Fruit fly (Drosophila melanogaster) whole organism, embryonic: ENCODE measurements around the gene Rbfox1.

ENCODE experiments used
- ATbp ChIP-seq: fragments of 200-800 bp; sonication (Bioruptor generic); optimal IDR thresholded peaks from 2 replicates; lab custom pipeline; 2017; ENCODE audit warnings: missing biosample characterization, mild to moderate bottlenecking, missing genetic modification characterization, missing genetic modification reagents
- Awh ChIP-seq: fragments of 200-800 bp; sonication (Bioruptor generic); IDR thresholded peaks from 2 replicates; pipeline ENCODE4, ENCODE4 v1.3.6; 2022; ENCODE audit warnings: missing biosample characterization, missing genetic modification characterization
- B-H1 ChIP-seq: fragments of 200-800 bp; sonication (Bioruptor generic); IDR thresholded peaks from 3 replicates; pipeline ENCODE4 v1.3.6; 2022; ENCODE audit warnings: missing biosample characterization, missing genetic modification characterization
- CG10979 ChIP-seq: fragments of 200-800 bp; sonication (Bioruptor generic); optimal IDR thresholded peaks from 2 replicates; lab custom pipeline; 2018; ENCODE audit warnings: missing biosample characterization, mild to moderate bottlenecking, missing genetic modification characterization, moderate library complexity
- CG12942 ChIP-seq: fragments of 200-800 bp; sonication (Bioruptor generic); optimal IDR thresholded peaks from 3 replicates; lab custom pipeline; 2016; ENCODE audit warnings: missing biosample characterization, missing genetic modification characterization
- CG15073 ChIP-seq: fragments of 200-800 bp; sonication (Bioruptor generic); optimal IDR thresholded peaks from 2 replicates; lab custom pipeline; 2016; ENCODE audit warnings: missing biosample characterization, missing genetic modification characterization
- CG15601 ChIP-seq: fragments of 200-800 bp; sonication (Bioruptor generic); optimal IDR thresholded peaks from 3 replicates; lab custom pipeline; 2019; ENCODE audit warnings: missing biosample characterization, mild to moderate bottlenecking, missing genetic modification characterization, moderate library complexity
- CG30020 ChIP-seq: fragments of 200-800 bp; optimal IDR thresholded peaks from 2 replicates; lab custom pipeline; 2019; ENCODE audit warnings: missing biosample characterization, mild to moderate bottlenecking, missing genetic modification characterization, moderate library complexity
- CG4282 ChIP-seq: fragments of 200-800 bp; sonication (Bioruptor generic); optimal IDR thresholded peaks from 2 replicates; lab custom pipeline; 2016; ENCODE audit warnings: missing biosample characterization, missing genetic modification characterization
- CG7556 ChIP-seq: fragments of 200-800 bp; sonication (Bioruptor generic); optimal IDR thresholded peaks from 2 replicates; lab custom pipeline; 2017; ENCODE audit warnings: missing biosample characterization, mild to moderate bottlenecking, missing genetic modification characterization
- CG8765 ChIP-seq: fragments of 200-800 bp; sonication (Bioruptor generic); IDR thresholded peaks from 2 replicates; pipeline ENCODE4 v1.3.6; 2022; ENCODE audit warnings: missing biosample characterization, missing genetic modification characterization
- CG9727 ChIP-seq: fragments of 200-800 bp; sonication (Bioruptor generic); optimal IDR thresholded peaks from 3 replicates; lab custom pipeline; 2017; ENCODE audit warnings: missing biosample characterization, mild to moderate bottlenecking, missing genetic modification characterization
- D ChIP-seq, 2 experiments: fragments of 200-800 bp in 1 of 2; fragments of >200 bp in 1 of 2; sonication (Bioruptor generic) in 1 of 2; optimal IDR thresholded peaks; 2 replicates in 1 of 2; 3 replicates in 1 of 2; lab custom pipeline; 2017; ENCODE audit warnings: mild to moderate bottlenecking in 1 of 2, missing biosample characterization in 1 of 2, missing genetic modification characterization in 1 of 2, missing genetic modification reagents in 1 of 2
- D19A ChIP-seq: fragments of 200-800 bp; optimal IDR thresholded peaks from 3 replicates; lab custom pipeline; 2019; ENCODE audit warnings: missing biosample characterization, mild to moderate bottlenecking, missing genetic modification characterization, moderate library complexity
- Dip3 ChIP-seq: fragments of 200-800 bp; sonication (Bioruptor generic); optimal IDR thresholded peaks from 3 replicates; lab custom pipeline; 2016; ENCODE audit warnings: missing biosample characterization, missing genetic modification characterization
- Drgx ChIP-seq: fragments of 200-800 bp; sonication (Bioruptor generic); IDR thresholded peaks from 2 replicates; pipeline ENCODE4 v1.3.6; 2022; ENCODE audit warnings: missing biosample characterization, missing genetic modification characterization
- Ets65A ChIP-seq: fragments of 200-800 bp; sonication (Bioruptor generic); peaks from one replicate; lab custom pipeline; 2016; ENCODE audit warnings: missing biosample characterization, missing genetic modification characterization
- Hsf ChIP-seq: fragments of 200-800 bp; sonication (Bioruptor generic); optimal IDR thresholded peaks from 3 replicates; lab custom pipeline; 2016; ENCODE audit warnings: missing biosample characterization, missing genetic modification characterization
- Mad ChIP-seq: fragments of 200-800 bp; sonication (Bioruptor generic); optimal IDR thresholded peaks from 2 replicates; lab custom pipeline; 2016; ENCODE audit warnings: missing biosample characterization, missing genetic modification characterization
- Opbp ChIP-seq: fragments of 200-800 bp; sonication (Bioruptor generic); IDR thresholded peaks from 3 replicates; pipeline ENCODE4 v1.3.6; 2022; ENCODE audit warnings: missing biosample characterization, missing genetic modification characterization; ENCODE audit not compliant: partially characterized antibody
- PHDP ChIP-seq: fragments of 200-800 bp; sonication (Bioruptor generic); optimal IDR thresholded peaks from 3 replicates; lab custom pipeline; 2018; ENCODE audit warnings: missing biosample characterization, mild to moderate bottlenecking, missing genetic modification characterization, moderate library complexity
- Scr ChIP-seq: fragments of 200-800 bp; sonication (Bioruptor generic); IDR thresholded peaks from 2 replicates; pipeline ENCODE4 v1.3.6; 2022; ENCODE audit warnings: missing biosample characterization, missing genetic modification characterization; ENCODE audit not compliant: partially characterized antibody
- Spps ChIP-seq: fragments of 200-800 bp; sonication (Bioruptor generic); optimal IDR thresholded peaks from 2 replicates; lab custom pipeline; 2018; ENCODE audit warnings: missing biosample characterization, mild to moderate bottlenecking, missing genetic modification characterization
- bsh ChIP-seq, 2 experiments: fragments of 200-800 bp; sonication (Bioruptor generic); optimal IDR thresholded peaks; 2 replicates each; lab custom pipeline; 2017 to 2018; ENCODE audit warnings: mild to moderate bottlenecking in 2 of 2, missing biosample characterization in 2 of 2, missing genetic modification characterization in 2 of 2, moderate library complexity in 1 of 2
- caup ChIP-seq: fragments of 200-800 bp; sonication (Bioruptor generic); optimal IDR thresholded peaks from 3 replicates; lab custom pipeline; 2017; ENCODE audit warnings: missing biosample characterization, mild to moderate bottlenecking, missing genetic modification characterization, moderate library complexity; ENCODE audit not compliant: severe bottlenecking
- croc ChIP-seq: fragments of 200-800 bp; sonication (Bioruptor generic); conservative IDR thresholded peaks from 3 replicates; pipeline ENCODE4 v1.3.6; 2022; ENCODE audit warnings: missing biosample characterization, missing genetic modification characterization
- crol ChIP-seq: fragments of 200-800 bp; sonication (Bioruptor generic); IDR thresholded peaks from 2 replicates; pipeline ENCODE4 v1.3.6; 2022; ENCODE audit warnings: missing biosample characterization, missing genetic modification characterization
- fd102C ChIP-seq: fragments of 200-800 bp; sonication (Bioruptor generic); optimal IDR thresholded peaks from 2 replicates; lab custom pipeline; 2018; ENCODE audit warnings: missing biosample characterization, mild to moderate bottlenecking, missing genetic modification characterization, moderate library complexity
- lilli ChIP-seq: fragments of 200-800 bp; sonication (Bioruptor generic); optimal IDR thresholded peaks from 3 replicates; lab custom pipeline; 2016; ENCODE audit warnings: missing biosample characterization, missing genetic modification characterization
- nmo ChIP-seq: fragments of 200-800 bp; sonication (Bioruptor generic); optimal IDR thresholded peaks from 2 replicates; lab custom pipeline; 2018; ENCODE audit warnings: missing biosample characterization, mild to moderate bottlenecking, missing genetic modification characterization, moderate library complexity
- repo ChIP-seq: fragments of 200-800 bp; sonication (Bioruptor generic); optimal IDR thresholded peaks from 2 replicates; lab custom pipeline; 2016; ENCODE audit warnings: missing biosample characterization, missing genetic modification characterization
- schlank ChIP-seq: fragments of 200-800 bp; sonication (Bioruptor generic); optimal IDR thresholded peaks from 2 replicates; lab custom pipeline; 2018; ENCODE audit warnings: missing biosample characterization, mild to moderate bottlenecking, missing genetic modification characterization
- tgo ChIP-seq: fragments of 200-800 bp; sonication (Bioruptor generic); IDR thresholded peaks from 3 replicates; pipeline ENCODE4 v1.3.6; 2022; ENCODE audit warnings: missing biosample characterization, missing genetic modification characterization
- tna ChIP-seq: fragments of 200-800 bp; sonication (Bioruptor generic); IDR thresholded peaks from 2 replicates; pipeline ENCODE4 v1.3.6; 2022; ENCODE audit warnings: missing biosample characterization, missing genetic modification characterization; ENCODE audit not compliant: partially characterized antibody
- ttk ChIP-seq: fragments of 200-800 bp; sonication (Bioruptor generic); IDR thresholded peaks from 2 replicates; pipeline ENCODE4 v2.1.2; 2022; ENCODE audit warnings: missing biosample characterization, missing genetic modification characterization
- vvl ChIP-seq: fragments of 200-800 bp; sonication (Bioruptor generic); IDR thresholded peaks from 2 replicates; pipeline ENCODE4 v1.3.6; 2022; ENCODE audit warnings: missing biosample characterization, missing genetic modification characterization
- wek ChIP-seq: fragments of 200-800 bp; sonication (Bioruptor generic); optimal IDR thresholded peaks from 3 replicates; lab custom pipeline; 2018; ENCODE audit warnings: missing biosample characterization, mild to moderate bottlenecking, missing genetic modification characterization, moderate library complexity

Rbfox1 gene

dm6 chr3L:10536297-10536696 lies 55.1 kb downstream of the Rbfox1 start (continued):
- TF ChIP-seq schlank (tag; lab: Kevin White, UChicago), result no peak
- peak; percentile 13 for TF ChIP-seq D19A (tag; lab: Kevin White, UChicago)
- peak; percentile 22 for TF ChIP-seq CG7556
- peak; percentile 45; the same call in 1 of the 2 replicates for TF ChIP-seq Awh
- TF ChIP-seq nmo, result peak; percentile 49
- peak; percentile 11 for TF ChIP-seq Spps (tag; lab: Kevin White, UChicago)
- no peak for TF ChIP-seq repo (GFP tag; lab: Kevin White, UChicago)
- TF ChIP-seq wek (GFP tag; lab: Kevin White, UChicago), result no peak
- no peak for TF ChIP-seq tna (GFP tag; lab: Robert Waterston, UW)
- peak; percentile 32 for TF ChIP-seq PHDP (tag; lab: Kevin White, UChicago)
- TF ChIP-seq vvl (GFP tag; lab: Robert Waterston, UW), result peak; percentile 57; the same call in 1 of the 2 replicates
- TF ChIP-seq CG15073 (GFP tag; lab: Kevin White, UChicago), result no peak
- no peak for TF ChIP-seq D (optimal IDR thresholded peaks at IDR 0.05; lab: Kevin White, UChicago)
- TF ChIP-seq D (GFP tag; optimal IDR thresholded peaks at IDR 0.05; lab: Kevin White, UChicago), result peak; percentile 2
- no peak for TF ChIP-seq CG30020
- TF ChIP-seq CG15601, result peak; percentile 35
- TF ChIP-seq CG10979, result peak; percentile 29
- TF ChIP-seq CG4282 (GFP tag; lab: Kevin White, UChicago), result no peak
- peak; percentile 41; the same call in 1 of the 2 replicates for TF ChIP-seq ttk (GFP tag; lab: Robert Waterston, UW)
- peak; percentile 21; the same call in 1 of the 3 replicates for TF ChIP-seq B-H1 (GFP tag; lab: Robert Waterston, UW)
- TF ChIP-seq lilli (GFP tag; lab: Kevin White, UChicago), result no peak
- TF ChIP-seq ATbp, result no peak
- no peak for TF ChIP-seq fd102C (GFP tag; lab: Kevin White, UChicago)
- peak in 1 of 2 experiments; percentile 58 for TF ChIP-seq bsh (GFP tag; optimal IDR thresholded peaks at IDR 0.05; lab: Kevin White, UChicago)
- TF ChIP-seq CG9727, result peak; percentile 40
- TF ChIP-seq Scr (GFP tag; lab: Robert Waterston, UW), result no peak
- TF ChIP-seq CG8765 (GFP tag; lab: Robert Waterston, UW), result no peak
- no peak for TF ChIP-seq Dip3 (GFP tag; lab: Kevin White, UChicago)
- TF ChIP-seq Hsf (GFP tag; lab: Kevin White, UChicago), result no peak

- TF ChIP-seq Drgx (GFP tag; lab: Robert Waterston, UW) (peak; percentile 62), CG12942 (GFP tag; lab: Kevin White, UChicago) (no peak), crol (peak; percentile 46; the same call in 1 of the 2 replicates)
- TF ChIP-seq, all 482 proteins: peak for 2
Observed at dm6 chr3L:10538290-10538689, 57.1 kb downstream of the Rbfox1 start.

dm6 chr3L:10540839-10541238 lies 59.6 kb downstream of the Rbfox1 start:
- TF ChIP-seq Ets65A (GFP tag; lab: Kevin White, UChicago) (peak; percentile 59), caup (GFP tag; lab: Kevin White, UChicago) (no peak), croc (GFP tag; lab: Robert Waterston, UW) (no peak), Mad (no peak), Opbp (GFP tag; lab: Robert Waterston, UW) (no peak), tgo (no peak)
